Fruit fly (Drosophila melanogaster) whole organism, prepupa: Measurements from ENCODE around the gene CG32988.

Experiments
- CG6808 ChIP-seq: fragments of 200-800 bp; sonication (Bioruptor generic); optimal IDR thresholded peaks from 3 replicates; lab custom pipeline; 2017; ENCODE audit warnings: missing biosample characterization, missing genetic modification characterization, mild to moderate bottlenecking, moderate library complexity, missing genetic modification reagents
- CG6854 ChIP-seq: fragments of 200-800 bp; sonication (Bioruptor generic); optimal IDR thresholded peaks from 2 replicates; lab custom pipeline; 2017; ENCODE audit warnings: missing biosample characterization, mild to moderate bottlenecking, missing genetic modification characterization
- CG8319 ChIP-seq: fragments of 200-800 bp; sonication (Bioruptor generic); optimal IDR thresholded peaks from 3 replicates; lab custom pipeline; 2016; ENCODE audit warnings: missing biosample characterization, missing genetic modification characterization
- Eip75B ChIP-seq: fragments of 200-800 bp; sonication (Bioruptor generic); optimal IDR thresholded peaks from 3 replicates; lab custom pipeline; 2016; ENCODE audit warnings: missing biosample characterization, missing genetic modification characterization
- Hr4 ChIP-seq: fragments of 200-800 bp; sonication (Bioruptor generic); optimal IDR thresholded peaks from 3 replicates; lab custom pipeline; 2016; ENCODE audit warnings: missing biosample characterization, missing genetic modification characterization
- Lpt ChIP-seq: fragments of 200-800 bp; sonication (Bioruptor generic); optimal IDR thresholded peaks from 3 replicates; lab custom pipeline; 2016; ENCODE audit warnings: missing biosample characterization, missing genetic modification characterization
- Sox102F ChIP-seq: fragments of 200-800 bp; sonication (Bioruptor generic); optimal IDR thresholded peaks from 2 replicates; lab custom pipeline; 2016; ENCODE audit warnings: missing biosample characterization, mild to moderate bottlenecking, missing genetic modification characterization
- fd85E ChIP-seq: fragments of 200-800 bp; sonication (Bioruptor generic); optimal IDR thresholded peaks from 3 replicates; lab custom pipeline; 2016; ENCODE audit warnings: missing biosample characterization, missing genetic modification characterization
- ss ChIP-seq, 2 experiments: fragments of 200-800 bp; sonication (Bioruptor generic); optimal IDR thresholded peaks; 2 replicates in 1 of 2; 3 replicates in 1 of 2; lab custom pipeline; 2017 to 2018; ENCODE audit warnings: mild to moderate bottlenecking in 2 of 2, missing biosample characterization in 2 of 2, missing genetic modification characterization in 2 of 2, moderate library complexity in 1 of 2

DNA sequence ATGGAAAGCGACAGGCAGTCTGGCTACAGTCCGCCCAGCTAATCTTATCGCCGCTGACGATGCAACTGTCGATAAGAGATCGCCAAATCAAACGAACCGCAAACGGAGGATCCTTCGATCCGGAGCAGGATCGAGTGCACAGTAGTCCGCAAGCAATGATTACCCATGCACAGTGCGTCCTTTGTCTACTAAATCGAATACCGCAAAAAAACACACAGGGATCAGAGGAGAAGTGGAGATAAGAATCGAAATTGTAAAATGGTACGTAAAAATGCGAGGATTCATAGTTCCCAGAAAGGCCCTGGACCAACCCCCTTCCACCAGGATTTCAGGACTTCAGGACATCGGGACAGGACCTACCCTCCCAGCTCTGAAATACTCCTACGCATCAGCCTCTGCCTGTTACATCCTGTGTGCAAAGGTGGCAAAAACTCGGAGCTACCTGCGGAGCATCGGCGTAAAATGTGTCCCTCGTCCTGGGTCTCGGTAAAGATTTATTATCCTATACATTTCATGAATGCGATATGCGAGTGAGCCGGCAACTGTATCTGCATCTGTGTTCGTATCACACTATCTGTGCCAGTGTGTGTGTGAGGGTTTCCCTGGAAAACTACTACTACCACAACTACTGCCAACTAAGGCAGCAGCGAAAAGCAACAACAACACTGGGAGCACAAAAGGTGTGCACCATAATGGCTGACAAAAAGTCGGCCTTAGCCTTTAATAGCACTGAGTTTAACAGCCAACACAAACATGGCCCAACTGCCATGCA lies 23.0 kb upstream of the CG32988 start:
- TF ChIP-seq Hr4 (GFP tag; lab: Kevin White, UChicago) (no peak), Eip75B (GFP tag; lab: Kevin White, UChicago) (no peak), ss (GFP tag; optimal IDR thresholded peaks at IDR 0.05; lab: Kevin White, UChicago) (no peak), CG6854 (no peak), Lpt (GFP tag; lab: Kevin White, UChicago) (no peak), CG6808 (GFP tag; lab: Kevin White, UChicago) (no peak), Sox102F (GFP tag; lab: Kevin White, UChicago) (no peak), fd85E (GFP tag; lab: Kevin White, UChicago) (no peak), CG8319 (no peak)
